Fruit fly (Drosophila melanogaster) whole organism, embryonic: ENCODE measurements around the gene CG10584.

Source experiments
- Asciz ChIP-seq: fragments of 200-800 bp; sonication (Bioruptor generic); optimal IDR thresholded peaks from 2 replicates; lab custom pipeline; 2017; ENCODE audit warnings: missing biosample characterization, mild to moderate bottlenecking, missing genetic modification characterization, missing genetic modification reagents
- CG13287 ChIP-seq: fragments of 200-800 bp; sonication (Bioruptor generic); IDR thresholded peaks from 2 replicates; pipeline ENCODE4 v1.3.6; 2022; ENCODE audit warnings: missing biosample characterization, missing genetic modification characterization; ENCODE audit not compliant: partially characterized antibody
- CG17385 ChIP-seq: fragments of 200-800 bp; sonication (Bioruptor generic); optimal IDR thresholded peaks from 3 replicates; lab custom pipeline; 2018; ENCODE audit warnings: missing biosample characterization, mild to moderate bottlenecking, missing genetic modification characterization
- CG8388 ChIP-seq: fragments of 200-800 bp; sonication (Bioruptor generic); optimal IDR thresholded peaks from 2 replicates; lab custom pipeline; 2019; ENCODE audit warnings: missing biosample characterization, mild to moderate bottlenecking, missing genetic modification characterization, moderate library complexity
- sens ChIP-seq: fragments of 200-800 bp; sonication (Bioruptor generic); peaks from one replicate; lab custom pipeline; 2016; ENCODE audit warnings: missing biosample characterization, missing genetic modification characterization

DNA sequence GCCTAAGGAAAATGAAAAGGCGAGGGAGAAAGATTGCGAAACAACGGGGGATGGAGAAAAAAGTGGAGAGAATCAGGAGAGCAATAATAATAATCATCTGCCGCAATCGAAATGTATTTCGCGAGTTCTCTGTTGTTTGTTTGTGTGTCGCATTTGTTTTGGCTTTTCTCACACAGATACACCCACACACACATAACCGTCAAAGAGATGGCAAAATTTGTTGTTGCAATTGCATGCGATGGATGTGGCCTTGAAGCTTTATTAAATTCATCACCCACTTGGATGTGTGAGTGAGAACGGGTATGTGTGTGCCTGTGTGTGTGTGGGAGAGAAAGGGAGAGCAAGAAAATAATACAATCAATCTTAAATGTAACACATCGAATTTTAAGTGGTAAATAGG lies 19.5 kb downstream of the CG10584 start:
- TF ChIP-seq Asciz (GFP tag; lab: Kevin White, UChicago) (no peak), CG17385 (GFP tag; lab: Kevin White, UChicago) (no peak), CG13287 (GFP tag; lab: Robert Waterston, UW) (no peak), CG8388 (GFP tag; lab: Kevin White, UChicago) (no peak), sens (GFP tag; lab: Kevin White, UChicago) (no peak)
